Fruit fly (Drosophila melanogaster) S2 (cell line): ENCODE results near the gene kmg.
"Not testable (repeated sequence)": the region's sequence is repeated elsewhere in the genome, so short reads cannot be mapped to it uniquely, and the experiment has no call there.

Source experiments
- CG8478 ChIP-seq: fragments of >200 bp; optimal IDR thresholded peaks from 2 replicates; lab custom pipeline; 2018
- CTCF ChIP-seq, 2 experiments: fragments of >200 bp; optimal IDR thresholded peaks; 2 replicates each; lab custom pipeline; 2018

The kmg gene

dm6 chr2L:13204151-13204550 is 43.8 kb downstream of the kmg start:
- no peak for TF ChIP-seq CG8478 (lab: Kevin White, UChicago)
- no peak for TF ChIP-seq CTCF (optimal IDR thresholded peaks at IDR 0.05; lab: Kevin White, UChicago)

dm6 chr2L:13205256-13205655 is 44.9 kb downstream of the kmg start:
- no peak for TF ChIP-seq CTCF (optimal IDR thresholded peaks at IDR 0.05; lab: Kevin White, UChicago)
- no peak for TF ChIP-seq CG8478 (lab: Kevin White, UChicago)

- no peak for TF ChIP-seq CG8478 (lab: Kevin White, UChicago)
- TF ChIP-seq CTCF (optimal IDR thresholded peaks at IDR 0.05; lab: Kevin White, UChicago), result no peak
These were observed 45.8 kb downstream of the kmg start for dm6 chr2L:13206077-13206668.

dm6 chr2L:13206857-13207463 is 46.6 kb downstream of the kmg start:
- TF ChIP-seq CG8478 (lab: Kevin White, UChicago), result no peak
- TF ChIP-seq CTCF (optimal IDR thresholded peaks at IDR 0.05; lab: Kevin White, UChicago), result no peak

dm6 chr2L:13211764-13212265 is 51.5 kb downstream of the kmg start, which contains the start of gene CG15482:
Gene CG15482 (minus strand): TSS chr2L:13211814.
- TF ChIP-seq CG8478 (lab: Kevin White, UChicago); CTCF (optimal IDR thresholded peaks at IDR 0.05; lab: Kevin White, UChicago): not testable (repeated sequence)
